Fruit fly (Drosophila melanogaster) whole organism, adult: ENCODE data around the gene Lcp65Ae.

Experiments used
- CG11617 ChIP-seq: fragments of 200-800 bp; sonication (Bioruptor generic); optimal IDR thresholded peaks from 2 replicates; lab custom pipeline; 2017; ENCODE audit warnings: mild to moderate bottlenecking, missing biosample characterization, missing genetic modification reagents, missing genetic modification characterization
- CG12768 ChIP-seq: fragments of 200-800 bp; sonication (Bioruptor generic); optimal IDR thresholded peaks from 2 replicates; lab custom pipeline; 2017; ENCODE audit warnings: missing biosample characterization, missing genetic modification characterization, mild to moderate bottlenecking, moderate library complexity, missing genetic modification reagents
- CG14711 ChIP-seq: fragments of 200-800 bp; sonication (Bioruptor generic); optimal IDR thresholded peaks from 2 replicates; lab custom pipeline; 2018; ENCODE audit warnings: missing biosample characterization, mild to moderate bottlenecking, missing genetic modification characterization, moderate library complexity
- CG1620 ChIP-seq: fragments of 200-800 bp; sonication (Bioruptor generic); optimal IDR thresholded peaks from 2 replicates; lab custom pipeline; 2016; ENCODE audit warnings: missing biosample characterization, missing genetic modification characterization
- CG33017 ChIP-seq: fragments of 200-800 bp; sonication (Bioruptor generic); optimal IDR thresholded peaks from 2 replicates; lab custom pipeline; 2018; ENCODE audit warnings: missing biosample characterization, mild to moderate bottlenecking, missing genetic modification characterization, moderate library complexity
- CG5204 ChIP-seq: fragments of 200-800 bp; sonication (Bioruptor generic); optimal IDR thresholded peaks from 2 replicates; lab custom pipeline; 2016; ENCODE audit warnings: missing biosample characterization, missing genetic modification characterization
- CG7045 ChIP-seq: fragments of 200-800 bp; sonication (Bioruptor generic); optimal IDR thresholded peaks from 2 replicates; lab custom pipeline; 2017; ENCODE audit warnings: missing biosample characterization, mild to moderate bottlenecking, missing genetic modification characterization
- CG7101 ChIP-seq: fragments of 200-800 bp; sonication (Bioruptor generic); optimal IDR thresholded peaks from 2 replicates; lab custom pipeline; 2018; ENCODE audit warnings: missing biosample characterization, mild to moderate bottlenecking, missing genetic modification characterization, moderate library complexity
- Clk ChIP-seq: fragments of 200-800 bp; sonication (Bioruptor generic); optimal IDR thresholded peaks from 2 replicates; lab custom pipeline; 2017; ENCODE audit warnings: missing biosample characterization, missing genetic modification characterization
- Crg-1 ChIP-seq: fragments of 200-800 bp; sonication (Bioruptor generic); optimal IDR thresholded peaks from 2 replicates; lab custom pipeline; 2016; ENCODE audit warnings: missing biosample characterization, missing genetic modification characterization
- Hr96 ChIP-seq: fragments of 200-800 bp; sonication (Bioruptor generic); optimal IDR thresholded peaks from 2 replicates; lab custom pipeline; 2016; ENCODE audit warnings: missing biosample characterization, missing genetic modification characterization
- Mnt ChIP-seq: fragments of 200-800 bp; sonication (Bioruptor generic); optimal IDR thresholded peaks from 2 replicates; lab custom pipeline; 2016; ENCODE audit warnings: missing biosample characterization, mild to moderate bottlenecking, missing genetic modification characterization
- bab1 ChIP-seq: fragments of 200-800 bp; sonication (Bioruptor generic); optimal IDR thresholded peaks from 3 replicates; lab custom pipeline; 2019; ENCODE audit warnings: missing biosample characterization, mild to moderate bottlenecking, missing genetic modification characterization, moderate library complexity
- cic ChIP-seq: fragments of 200-800 bp; sonication (Bioruptor generic); optimal IDR thresholded peaks from 2 replicates; lab custom pipeline; 2017; ENCODE audit warnings: missing biosample characterization, mild to moderate bottlenecking, missing genetic modification characterization, moderate library complexity
- cnc ChIP-seq, 2 experiments: fragments of >200 bp; optimal IDR thresholded peaks; 2 replicates each; lab custom pipeline; 2017
- kay ChIP-seq: fragments of 200-800 bp; sonication (Bioruptor generic); peaks from one replicate; lab custom pipeline; 2016; ENCODE audit warnings: missing biosample characterization, missing genetic modification characterization, borderline replicate concordance
- ovo ChIP-seq: fragments of 200-800 bp; sonication (Bioruptor generic); optimal IDR thresholded peaks from 2 replicates; lab custom pipeline; 2016; ENCODE audit warnings: missing biosample characterization, missing genetic modification characterization
- pad ChIP-seq: fragments of 200-800 bp; sonication (Bioruptor generic); optimal IDR thresholded peaks from 3 replicates; lab custom pipeline; 2017; ENCODE audit warnings: missing biosample characterization, missing genetic modification characterization, mild to moderate bottlenecking, moderate library complexity, missing genetic modification reagents
- tj ChIP-seq: fragments of 200-800 bp; sonication (Bioruptor generic); optimal IDR thresholded peaks from 3 replicates; lab custom pipeline; 2017; ENCODE audit warnings: missing biosample characterization, mild to moderate bottlenecking, missing genetic modification characterization, moderate library complexity
- toe ChIP-seq: fragments of 200-800 bp; sonication (Bioruptor generic); optimal IDR thresholded peaks from 2 replicates; lab custom pipeline; 2016; ENCODE audit warnings: missing biosample characterization, missing genetic modification characterization

Gene Lcp65Ae

dm6 chr3L:6115505-6115904, 22.4 kb downstream of the Lcp65Ae start:
- no peak for TF ChIP-seq tj (GFP tag; lab: Kevin White, UChicago)
- TF ChIP-seq toe (GFP tag; lab: Kevin White, UChicago), result no peak
- no peak for TF ChIP-seq cic
- TF ChIP-seq CG33017, result no peak
- no peak for TF ChIP-seq Mnt

dm6 chr3L:6111458-6111857, 26.5 kb downstream of the Lcp65Ae start:
- TF ChIP-seq CG7101 (tag; lab: Kevin White, UChicago) (no peak), toe (GFP tag; lab: Kevin White, UChicago) (no peak), CG1620 (GFP tag; lab: Kevin White, UChicago) (no peak), CG12768 (GFP tag; lab: Kevin White, UChicago) (no peak), CG5204 (GFP tag; lab: Kevin White, UChicago) (no peak), ovo (GFP tag; lab: Kevin White, UChicago) (no peak), Crg-1 (GFP tag; lab: Kevin White, UChicago) (no peak), cnc (optimal IDR thresholded peaks at IDR 0.05; lab: Kevin White, UChicago) (no peak), cic (no peak), pad (GFP tag; lab: Kevin White, UChicago) (no peak), bab1 (GFP tag; lab: Kevin White, UChicago) (no peak), CG7045 (GFP tag; lab: Kevin White, UChicago) (no peak)

- TF ChIP-seq toe (GFP tag; lab: Kevin White, UChicago), result no peak
- TF ChIP-seq CG7101 (tag; lab: Kevin White, UChicago), result no peak
- TF ChIP-seq cnc (optimal IDR thresholded peaks at IDR 0.05; lab: Kevin White, UChicago), result no peak
- no peak for TF ChIP-seq CG12768 (GFP tag; lab: Kevin White, UChicago)
- no peak for TF ChIP-seq CG5204 (GFP tag; lab: Kevin White, UChicago)
- TF ChIP-seq Hr96 (GFP tag; lab: Kevin White, UChicago), result no peak
- no peak for TF ChIP-seq tj (GFP tag; lab: Kevin White, UChicago)
- no peak for TF ChIP-seq CG11617 (GFP tag; lab: Kevin White, UChicago)
- TF ChIP-seq Clk, result no peak
- no peak for TF ChIP-seq CG33017
- no peak for TF ChIP-seq bab1 (GFP tag; lab: Kevin White, UChicago)
- TF ChIP-seq kay, result no peak
- TF ChIP-seq cic, result no peak
- no peak for TF ChIP-seq Crg-1 (GFP tag; lab: Kevin White, UChicago)
- TF ChIP-seq pad (GFP tag; lab: Kevin White, UChicago), result no peak
Measured at dm6 chr3L:6110673-6111449, 27.1 kb downstream of the Lcp65Ae start.

- no peak for TF ChIP-seq CG11617 (GFP tag; lab: Kevin White, UChicago)
- no peak for TF ChIP-seq cic
- TF ChIP-seq Clk, result no peak
- no peak for TF ChIP-seq CG7045 (GFP tag; lab: Kevin White, UChicago)
- no peak for TF ChIP-seq kay
- no peak for TF ChIP-seq toe (GFP tag; lab: Kevin White, UChicago)
- no peak for TF ChIP-seq pad (GFP tag; lab: Kevin White, UChicago)
- no peak for TF ChIP-seq cnc (optimal IDR thresholded peaks at IDR 0.05; lab: Kevin White, UChicago)
- TF ChIP-seq CG33017, result no peak
- TF ChIP-seq bab1 (GFP tag; lab: Kevin White, UChicago), result no peak
- TF ChIP-seq CG14711 (tag; lab: Kevin White, UChicago), result no peak
- no peak for TF ChIP-seq CG1620 (GFP tag; lab: Kevin White, UChicago)
Measured at dm6 chr3L:6108264-6109060, 29.5 kb downstream of the Lcp65Ae start.

- no peak for TF ChIP-seq cnc (optimal IDR thresholded peaks at IDR 0.05; lab: Kevin White, UChicago)
Measured at dm6 chr3L:6106717-6107116, 31.2 kb downstream of the Lcp65Ae start.

- TF ChIP-seq toe (GFP tag; lab: Kevin White, UChicago), result no peak
Measured at dm6 chr3L:6105435-6105834, 32.5 kb downstream of the Lcp65Ae start.

dm6 chr3L:6104551-6104950, 33.4 kb downstream of the Lcp65Ae start:
- TF ChIP-seq CG7045 (GFP tag; lab: Kevin White, UChicago) (no peak), CG11617 (GFP tag; lab: Kevin White, UChicago) (no peak), kay (no peak), CG12768 (GFP tag; lab: Kevin White, UChicago) (no peak), CG33017 (no peak), pad (GFP tag; lab: Kevin White, UChicago) (no peak), tj (GFP tag; lab: Kevin White, UChicago) (no peak), toe (GFP tag; lab: Kevin White, UChicago) (no peak), cic (no peak), Hr96 (GFP tag; lab: Kevin White, UChicago) (no peak), CG1620 (GFP tag; lab: Kevin White, UChicago) (no peak), cnc (optimal IDR thresholded peaks at IDR 0.05; lab: Kevin White, UChicago) (no peak), Clk (no peak), CG14711 (tag; lab: Kevin White, UChicago) (no peak), Mnt (no peak), Crg-1 (GFP tag; lab: Kevin White, UChicago) (no peak), CG7101 (tag; lab: Kevin White, UChicago) (no peak), CG5204 (GFP tag; lab: Kevin White, UChicago) (no peak), bab1 (GFP tag; lab: Kevin White, UChicago) (no peak)
